Worm (Caenorhabditis elegans) whole organism, L4 larva: ENCODE results near the gene eak-7.

ENCODE experiments used
- F49E8.2 ChIP-seq: sonication (generic microtip); optimal IDR thresholded peaks from 2 replicates; lab custom pipeline; 2016; ENCODE audit warnings: missing compliant biosample characterization, mild to moderate bottlenecking, missing genetic modification characterization, borderline replicate concordance
- R02D3.7 ChIP-seq: fragments of 150-350 bp; sonication (generic microtip); optimal IDR thresholded peaks from 3 replicates; lab custom pipeline; 2014; ENCODE audit warnings: missing biosample characterization, missing genetic modification characterization
- ZK546.5 ChIP-seq, 2 experiments: sonication (generic microtip); optimal IDR thresholded peaks; 2 replicates each; lab custom pipeline; 2017; ENCODE audit warnings: missing biosample characterization in 2 of 2, missing genetic modification characterization in 2 of 2
- aha-1 ChIP-seq: fragments of 150-350 bp; peaks from one replicate; lab custom pipeline; 2014; ENCODE audit warnings: missing biosample characterization, missing genetic modification characterization
- ceh-20 ChIP-seq: fragments of 200-800 bp; sonication (Bioruptor generic); IDR thresholded peaks from 2 replicates; pipeline ENCODE4 v1.3.6; 2022; ENCODE audit warnings: missing genetic modification reagents, missing genetic modification characterization, missing compliant biosample characterization
- ceh-44 ChIP-seq: fragments of 200-800 bp; sonication (Bioruptor generic); IDR thresholded peaks from 2 replicates; pipeline ENCODE4 v1.3.6; 2022; ENCODE audit warnings: missing genetic modification reagents, missing genetic modification characterization, missing compliant biosample characterization
- ceh-62 ChIP-seq: sonication (generic microtip); optimal IDR thresholded peaks from 2 replicates; lab custom pipeline; 2017; ENCODE audit warnings: missing biosample characterization, missing genetic modification characterization
- cey-2 ChIP-seq: sonication (generic microtip); optimal IDR thresholded peaks from 3 replicates; lab custom pipeline; 2017; ENCODE audit warnings: missing genetic modification characterization, mild to moderate bottlenecking, missing compliant biosample characterization, antibody characterized with exemption, borderline replicate concordance; ENCODE audit not compliant: insufficient read depth
- daf-19 ChIP-seq: fragments of 200-800 bp; sonication (Bioruptor generic); conservative IDR thresholded peaks from 2 replicates; pipeline ENCODE4 v1.3.6; 2022; ENCODE audit warnings: missing genetic modification characterization, missing compliant biosample characterization
- duxl-1 ChIP-seq: sonication (generic microtip); optimal IDR thresholded peaks from 2 replicates; lab custom pipeline; 2016; ENCODE audit warnings: mild to moderate bottlenecking, missing genetic modification characterization, moderate library complexity, missing compliant biosample characterization; ENCODE audit not compliant: poor library complexity
- fkh-10 ChIP-seq: fragments of 150-350 bp; optimal IDR thresholded peaks from 2 replicates; lab custom pipeline; 2014; ENCODE audit warnings: missing biosample characterization, missing genetic modification reagents, missing genetic modification characterization
- hif-1 ChIP-seq, 2 experiments: sonication (generic microtip); optimal IDR thresholded peaks; 2 replicates each; lab custom pipeline; 2016 to 2017; ENCODE audit warnings: missing compliant biosample characterization in 2 of 2, missing genetic modification characterization in 2 of 2, missing genetic modification reagents in 2 of 2, missing genotype in 2 of 2, mild to moderate bottlenecking in 1 of 2
- lin-15B ChIP-seq: fragments of 150-350 bp; sonication (generic microtip); optimal IDR thresholded peaks from 3 replicates; lab custom pipeline; 2014; ENCODE audit warnings: missing biosample characterization, missing genetic modification characterization
- lin-29 ChIP-seq: fragments of 200-800 bp; sonication (Bioruptor generic); IDR thresholded peaks from 2 replicates; pipeline ENCODE4 v1.3.6; 2022; ENCODE audit warnings: missing genetic modification reagents, missing genetic modification characterization, missing compliant biosample characterization
- lir-3 ChIP-seq: sonication (generic microtip); optimal IDR thresholded peaks from 2 replicates; lab custom pipeline; 2016; ENCODE audit warnings: mild to moderate bottlenecking, missing genetic modification characterization, missing compliant biosample characterization
- mdl-1 ChIP-seq, 2 experiments: fragments of 150-350 bp in 1 of 2; sonication (generic microtip) in 1 of 2; optimal IDR thresholded peaks; 2 replicates each; lab custom pipeline; 2014 to 2017; ENCODE audit warnings: missing biosample characterization in 2 of 2, missing genetic modification characterization in 2 of 2
- mdt-29 ChIP-seq: fragments of 200-800 bp; sonication (Bioruptor generic); IDR thresholded peaks from 2 replicates; pipeline ENCODE4 v1.3.6; 2022; ENCODE audit warnings: missing genetic modification reagents, missing genetic modification characterization, missing compliant biosample characterization
- mes-2 ChIP-seq: sonication (generic microtip); optimal IDR thresholded peaks from 2 replicates; lab custom pipeline; 2016; ENCODE audit warnings: missing genotype, mild to moderate bottlenecking, missing genetic modification characterization, missing compliant biosample characterization; ENCODE audit not compliant: poor library complexity, severe bottlenecking
- nhr-28 ChIP-seq: fragments of 150-350 bp; optimal IDR thresholded peaks from 2 replicates; lab custom pipeline; 2014; ENCODE audit warnings: missing biosample characterization, missing genetic modification characterization
- nhr-41 ChIP-seq: fragments of 200-800 bp; sonication (Bioruptor generic); IDR thresholded peaks from 2 replicates; pipeline ENCODE4 v1.3.6; 2022; ENCODE audit warnings: missing genetic modification reagents, missing genetic modification characterization, missing compliant biosample characterization
- rbr-2 ChIP-seq: sonication (generic microtip); optimal IDR thresholded peaks from 2 replicates; lab custom pipeline; 2016; ENCODE audit warnings: missing genotype, missing genetic modification characterization, missing compliant biosample characterization
- set-16 ChIP-seq: fragments of 200-800 bp; sonication (Bioruptor generic); IDR thresholded peaks from 2 replicates; pipeline ENCODE4 v1.3.6; 2022; ENCODE audit warnings: missing genetic modification reagents, missing genetic modification characterization, missing compliant biosample characterization
- tra-1 ChIP-seq: fragments of 200-800 bp; sonication (Bioruptor generic); IDR thresholded peaks from 2 replicates; pipeline ENCODE4 v1.3.6; 2022; ENCODE audit warnings: missing genetic modification reagents, missing genetic modification characterization, missing compliant biosample characterization
- unc-130 ChIP-seq: sonication (generic microtip); optimal IDR thresholded peaks from 2 replicates; lab custom pipeline; 2016; ENCODE audit warnings: missing genetic modification reagents, missing genetic modification characterization, missing compliant biosample characterization
- unc-39 ChIP-seq: sonication (generic microtip); optimal IDR thresholded peaks from 2 replicates; lab custom pipeline; 2017; ENCODE audit warnings: missing biosample characterization, missing genetic modification characterization
- unc-62 ChIP-seq, 3 experiments: fragments of 150-350 bp in 1 of 3; sonication (generic microtip); optimal IDR thresholded peaks in 2 of 3; peaks in 1 of 3; 1 replicate in 1 of 3; 2 replicates in 2 of 3; lab custom pipeline; 2014 to 2017; ENCODE audit warnings: missing biosample characterization in 3 of 3, missing genetic modification characterization in 3 of 3, missing genetic modification reagents in 3 of 3, missing genotype in 1 of 3
- vab-7 ChIP-seq: fragments of 200-800 bp; sonication (Bioruptor generic); IDR thresholded peaks from 2 replicates; pipeline ENCODE4 v1.3.6; 2022; ENCODE audit warnings: missing genetic modification reagents, missing genetic modification characterization, missing compliant biosample characterization
- zfp-2 ChIP-seq: sonication (generic microtip); optimal IDR thresholded peaks from 2 replicates; lab custom pipeline; 2016; ENCODE audit warnings: mild to moderate bottlenecking, missing genetic modification characterization, missing compliant biosample characterization
- ztf-11 ChIP-seq: fragments of 150-350 bp; optimal IDR thresholded peaks from 2 replicates; lab custom pipeline; 2014; ENCODE audit warnings: missing biosample characterization, missing genetic modification characterization

The eak-7 gene

DNA sequence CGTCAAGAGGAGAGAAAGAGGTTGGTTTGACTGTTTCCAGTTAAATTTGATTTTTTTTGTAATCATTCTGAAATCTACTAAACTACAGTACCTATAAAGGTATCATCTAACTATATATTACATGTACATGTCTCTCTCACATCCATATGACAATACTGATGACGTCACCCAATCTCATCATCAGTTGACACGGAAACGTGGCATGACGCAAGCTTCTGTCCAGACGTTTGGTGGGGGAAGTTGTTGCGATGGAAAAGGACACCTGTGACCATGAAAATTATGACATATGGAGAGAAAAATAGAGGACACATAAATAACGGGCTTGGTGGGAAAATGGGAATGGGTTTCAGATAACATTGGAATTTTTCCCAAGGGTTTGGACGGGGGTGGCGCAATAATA lies 16.8 kb downstream of the eak-7 start:
- TF ChIP-seq unc-39 (tag; lab: Kevin White, UChicago) (no peak), fkh-10 (GFP tag; lab: Kevin White, UChicago) (no peak), lin-29 (no peak), mdt-29 (GFP tag; lab: Robert Waterston, UW) (no peak), zfp-2 (tag; lab: Kevin White, UChicago) (no peak)

DNA sequence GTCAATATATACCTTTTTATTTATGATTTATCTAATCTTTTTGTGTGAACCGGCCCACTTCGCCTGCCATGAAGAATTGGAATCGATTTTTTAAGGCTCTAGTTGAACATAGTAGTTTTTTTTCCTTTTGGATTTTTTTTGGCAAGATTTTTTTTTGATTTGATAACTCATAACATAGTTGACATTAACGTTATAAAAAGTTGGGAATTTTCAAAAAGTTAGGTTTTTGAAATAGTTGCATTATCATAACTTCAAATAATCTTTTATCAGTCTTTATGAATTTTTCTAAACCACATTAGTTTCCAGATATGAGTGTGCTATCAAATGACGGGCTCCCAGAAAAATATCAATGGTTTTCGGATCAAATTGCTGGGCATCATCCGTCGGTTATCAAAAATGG lies 18.0 kb downstream of the eak-7 start, which contains the start of gene ipmk-1:
ipmk-1 (plus strand) TSS at position 301 of the 400 bp plus-strand sequence.
- TF ChIP-seq ceh-62 (no peak), unc-62 (GFP tag; optimal IDR thresholded peaks at IDR 0.05 in 1 of 2; lab: Kevin White, UChicago) (no peak), unc-62 (tag; optimal IDR thresholded peaks at IDR 0.05; lab: Kevin White, UChicago) (no peak), tra-1 (GFP tag; lab: Robert Waterston, UW) (no peak), vab-7 (GFP tag; lab: Robert Waterston, UW) (no peak), cey-2 (tag; lab: Kevin White, UChicago) (no peak), ceh-20 (no peak), fkh-10 (GFP tag; lab: Kevin White, UChicago) (no peak), duxl-1 (tag; lab: Kevin White, UChicago) (no peak), daf-19 (GFP tag; lab: Robert Waterston, UW) (no peak), ceh-44 (GFP tag; lab: Robert Waterston, UW) (no peak), hif-1 (tag; optimal IDR thresholded peaks at IDR 0.05; lab: Kevin White, UChicago) (no peak), lin-15B (tag; lab: Kevin White, UChicago) (no peak), nhr-28 (tag; lab: Kevin White, UChicago) (no peak)

DNA sequence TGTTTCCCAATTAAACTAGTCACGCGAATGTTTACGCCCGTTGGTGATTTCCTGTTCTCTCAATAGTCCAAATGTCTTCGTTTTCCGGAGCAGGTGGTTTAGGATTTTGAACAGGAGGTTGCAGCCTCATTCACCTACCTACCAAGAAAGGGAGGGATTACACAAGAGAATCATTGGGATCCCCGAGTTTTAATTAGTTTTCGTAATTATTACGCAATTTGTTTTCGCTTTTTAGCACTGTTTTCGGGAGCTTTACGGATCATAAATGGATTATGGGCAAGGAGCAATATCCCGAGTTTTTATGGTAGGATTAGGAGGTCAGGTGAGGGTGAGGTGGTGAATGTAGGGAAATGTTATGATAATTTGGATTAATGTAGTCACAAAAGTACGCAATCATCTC lies 19.9 kb downstream of the eak-7 start:
- TF ChIP-seq aha-1 (tag; lab: Kevin White, UChicago) (no peak), unc-130 (GFP tag; lab: Kevin White, UChicago) (no peak), rbr-2 (tag; lab: Kevin White, UChicago) (no peak), hif-1 (tag; optimal IDR thresholded peaks at IDR 0.05; lab: Kevin White, UChicago) (no peak), mdl-1 (tag; optimal IDR thresholded peaks at IDR 0.05; lab: Kevin White, UChicago) (no peak), ztf-11 (tag; lab: Kevin White, UChicago) (no peak), set-16 (GFP tag; lab: Robert Waterston, UW) (no peak), F49E8.2 (tag; lab: Kevin White, UChicago) (no peak), nhr-41 (GFP tag; lab: Robert Waterston, UW) (no peak), fkh-10 (GFP tag; lab: Kevin White, UChicago) (no peak), lir-3 (tag; lab: Kevin White, UChicago) (no peak), ZK546.5 (tag; optimal IDR thresholded peaks at IDR 0.05; lab: Kevin White, UChicago) (no peak), R02D3.7 (tag; lab: Kevin White, UChicago) (no peak)

DNA sequence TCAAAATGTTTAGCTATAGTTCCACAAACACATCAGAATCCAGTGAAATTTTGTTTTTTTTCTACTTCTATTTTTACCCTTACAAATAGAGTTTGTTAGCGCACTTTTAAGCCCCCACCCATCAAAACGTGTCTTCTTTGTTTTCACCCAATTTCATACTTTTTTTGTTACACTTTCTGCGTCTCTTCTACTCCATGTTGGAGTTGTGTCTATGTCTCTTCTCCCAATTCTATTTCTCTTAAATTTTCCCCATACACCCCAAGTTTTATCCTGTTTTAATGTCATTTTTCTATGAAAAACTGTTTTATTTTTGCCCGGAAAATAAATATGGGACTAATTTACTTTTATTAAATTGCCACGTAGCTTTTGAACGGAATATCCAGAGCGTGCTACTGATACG lies 20.4 kb downstream of the eak-7 start:
- no peak for TF ChIP-seq unc-39 (tag; lab: Kevin White, UChicago)
- peak; percentile 27 for TF ChIP-seq mes-2 (tag; lab: Kevin White, UChicago)

DNA sequence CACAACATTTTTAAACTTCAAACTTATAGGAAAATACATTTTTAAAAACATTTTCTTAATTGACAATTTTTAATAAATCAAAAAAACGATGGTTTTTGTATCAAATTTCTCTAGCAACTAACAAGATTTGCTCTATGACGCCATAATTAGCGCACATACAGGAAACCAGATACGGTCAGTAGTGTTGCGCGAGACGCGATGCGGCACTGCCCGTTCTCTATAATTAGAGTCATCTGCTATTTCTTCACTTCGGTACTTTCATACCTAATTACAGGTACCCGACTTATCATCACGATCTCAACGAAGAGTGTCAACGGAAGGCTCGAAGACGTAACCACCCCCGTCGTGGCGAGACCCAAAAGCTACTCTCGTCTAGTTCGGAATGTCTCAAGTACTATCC lies 21.2 kb downstream of the eak-7 start:
- TF ChIP-seq zfp-2 (tag; lab: Kevin White, UChicago) (no peak), unc-62 (GFP tag; optimal IDR thresholded peaks at IDR 0.05 in 1 of 2; lab: Kevin White, UChicago) (peak in 1 of 2 experiments; percentile 64), unc-62 (tag; optimal IDR thresholded peaks at IDR 0.05; lab: Kevin White, UChicago) (no peak)
- TF ChIP-seq, all 104 proteins: peak for 1

DNA sequence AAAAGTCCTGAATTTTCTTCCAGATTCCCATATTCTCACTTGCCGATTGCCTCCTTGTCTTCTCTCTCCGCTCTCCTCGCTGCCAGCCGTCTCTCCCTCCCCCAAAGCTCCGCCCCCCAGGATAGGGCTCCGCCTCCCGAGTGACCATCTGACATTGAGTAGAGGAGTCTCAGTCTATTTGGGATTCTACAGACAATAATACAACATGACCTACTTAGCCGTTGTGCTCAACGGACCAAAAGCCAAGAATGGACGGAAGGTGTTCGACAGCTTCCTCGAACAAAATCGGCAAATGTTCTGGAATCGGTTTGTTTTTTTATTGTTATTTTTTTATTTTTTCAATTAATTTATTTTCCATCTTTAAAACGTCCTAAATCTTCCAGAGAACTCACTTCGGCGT lies 23.8 kb downstream of the eak-7 start, which contains the start of gene ham-1:
ham-1 (plus strand) TSS at position 173 of the 400 bp plus-strand sequence.
- peak in 1 of 2 experiments; percentile 90 for TF ChIP-seq unc-62 (GFP tag; optimal IDR thresholded peaks at IDR 0.05 in 1 of 2; lab: Kevin White, UChicago)
- no peak for TF ChIP-seq unc-62 (tag; optimal IDR thresholded peaks at IDR 0.05; lab: Kevin White, UChicago)
- TF ChIP-seq vab-7 (GFP tag; lab: Robert Waterston, UW): no peak
